Fruit fly (Drosophila melanogaster) whole organism, embryonic: ENCODE measurements around the gene CG7402.

Experiments used
- Atf6 ChIP-seq: fragments of 200-800 bp; sonication (Bioruptor generic); IDR thresholded peaks from 2 replicates; pipeline ENCODE4 v1.3.6; 2022; ENCODE audit warnings: missing biosample characterization, missing genetic modification characterization
- CG10267 ChIP-seq: fragments of 200-800 bp; sonication (Bioruptor generic); optimal IDR thresholded peaks from 2 replicates; lab custom pipeline; 2018; ENCODE audit warnings: missing biosample characterization, mild to moderate bottlenecking, missing genetic modification characterization, moderate library complexity
- CG10462 ChIP-seq: fragments of 200-800 bp; sonication (Bioruptor generic); optimal IDR thresholded peaks from 2 replicates; lab custom pipeline; 2016; ENCODE audit warnings: missing biosample characterization, missing genetic modification characterization
- CG12155 ChIP-seq: fragments of 200-800 bp; sonication (Bioruptor generic); optimal IDR thresholded peaks from 3 replicates; lab custom pipeline; 2016; ENCODE audit warnings: missing biosample characterization, missing genetic modification characterization
- CG13287 ChIP-seq: fragments of 200-800 bp; sonication (Bioruptor generic); IDR thresholded peaks from 2 replicates; pipeline ENCODE4 v1.3.6; 2022; ENCODE audit warnings: missing biosample characterization, missing genetic modification characterization; ENCODE audit not compliant: partially characterized antibody
- CG14710 ChIP-seq: fragments of 200-800 bp; sonication (Bioruptor generic); optimal IDR thresholded peaks from 3 replicates; lab custom pipeline; 2019; ENCODE audit warnings: missing biosample characterization, mild to moderate bottlenecking, missing genetic modification characterization, moderate library complexity
- CG16863 ChIP-seq: fragments of 200-800 bp; sonication (Bioruptor generic); optimal IDR thresholded peaks from 3 replicates; lab custom pipeline; 2016; ENCODE audit warnings: missing biosample characterization, missing genetic modification characterization
- CG17359 ChIP-seq: fragments of 200-800 bp; sonication (Bioruptor generic); optimal IDR thresholded peaks from 3 replicates; lab custom pipeline; 2018; ENCODE audit warnings: missing biosample characterization, mild to moderate bottlenecking, missing genetic modification characterization, moderate library complexity
- CG1792 ChIP-seq: fragments of 200-800 bp; sonication (Bioruptor generic); optimal IDR thresholded peaks from 2 replicates; lab custom pipeline; 2016; ENCODE audit warnings: missing biosample characterization, missing genetic modification characterization
- CG2199 ChIP-seq: fragments of 200-800 bp; sonication (Bioruptor generic); IDR thresholded peaks from 3 replicates; pipeline ENCODE4 v1.3.6; 2022; ENCODE audit warnings: missing biosample characterization, missing genetic modification characterization
- CG2678 ChIP-seq: fragments of 200-800 bp; sonication (Bioruptor generic); optimal IDR thresholded peaks from 3 replicates; lab custom pipeline; 2019; ENCODE audit warnings: missing biosample characterization, mild to moderate bottlenecking, missing genetic modification characterization, moderate library complexity
- CG30020 ChIP-seq: fragments of 200-800 bp; optimal IDR thresholded peaks from 2 replicates; lab custom pipeline; 2019; ENCODE audit warnings: missing biosample characterization, mild to moderate bottlenecking, missing genetic modification characterization, moderate library complexity
- CG31224 ChIP-seq: fragments of 200-800 bp; sonication (Bioruptor generic); IDR thresholded peaks from 2 replicates; pipeline ENCODE4 v1.3.6; 2022; ENCODE audit warnings: missing biosample characterization, missing genetic modification characterization
- CG33557 ChIP-seq: fragments of 200-800 bp; sonication (Bioruptor generic); optimal IDR thresholded peaks from 2 replicates; lab custom pipeline; 2019; ENCODE audit warnings: missing biosample characterization, mild to moderate bottlenecking, missing genetic modification characterization, moderate library complexity
- CG34376 ChIP-seq: fragments of 200-800 bp; sonication (Bioruptor generic); optimal IDR thresholded peaks from 2 replicates; lab custom pipeline; 2018; ENCODE audit warnings: missing biosample characterization, mild to moderate bottlenecking, missing genetic modification characterization
- CG3838 ChIP-seq: fragments of 200-800 bp; sonication (Bioruptor generic); optimal IDR thresholded peaks from 3 replicates; lab custom pipeline; 2016; ENCODE audit warnings: missing biosample characterization, missing genetic modification characterization
- CG3995 ChIP-seq: fragments of 200-800 bp; sonication (Bioruptor generic); optimal IDR thresholded peaks from 3 replicates; lab custom pipeline; 2016; ENCODE audit warnings: missing biosample characterization, missing genetic modification characterization
- CG4328 ChIP-seq: fragments of 200-800 bp; sonication (Bioruptor generic); optimal IDR thresholded peaks from 3 replicates; lab custom pipeline; 2017; ENCODE audit warnings: missing biosample characterization, missing genetic modification reagents, missing genetic modification characterization
- CG6689 ChIP-seq: fragments of 200-800 bp; sonication (Bioruptor generic); IDR thresholded peaks from 2 replicates; pipeline ENCODE4 v1.3.6; 2022; ENCODE audit warnings: missing biosample characterization, missing genetic modification characterization
- CG7357 ChIP-seq: fragments of 200-800 bp; sonication (Bioruptor generic); IDR thresholded peaks from 3 replicates; pipeline ENCODE4 v1.3.6; 2022; ENCODE audit warnings: missing biosample characterization, missing genetic modification characterization
- CG7839 ChIP-seq: fragments of 200-800 bp; sonication (Bioruptor generic); optimal IDR thresholded peaks from 3 replicates; lab custom pipeline; 2018; ENCODE audit warnings: missing biosample characterization, mild to moderate bottlenecking, missing genetic modification characterization, moderate library complexity
- Dip3 ChIP-seq: fragments of 200-800 bp; sonication (Bioruptor generic); optimal IDR thresholded peaks from 3 replicates; lab custom pipeline; 2016; ENCODE audit warnings: missing biosample characterization, missing genetic modification characterization
- Drgx ChIP-seq: fragments of 200-800 bp; sonication (Bioruptor generic); IDR thresholded peaks from 2 replicates; pipeline ENCODE4 v1.3.6; 2022; ENCODE audit warnings: missing biosample characterization, missing genetic modification characterization
- HLHmδ ChIP-seq: fragments of 200-800 bp; sonication (Bioruptor generic); optimal IDR thresholded peaks from 2 replicates; lab custom pipeline; 2018; ENCODE audit warnings: missing biosample characterization, mild to moderate bottlenecking, missing genetic modification characterization, moderate library complexity
- Hey ChIP-seq: fragments of 200-800 bp; sonication (Bioruptor generic); optimal IDR thresholded peaks from 3 replicates; lab custom pipeline; 2018; ENCODE audit warnings: missing biosample characterization, mild to moderate bottlenecking, missing genetic modification characterization
- Hr51 ChIP-seq, 2 experiments: fragments of 200-800 bp; sonication (Bioruptor generic); optimal IDR thresholded peaks; 2 replicates in 1 of 2; 3 replicates in 1 of 2; lab custom pipeline; 2016 to 2018; ENCODE audit warnings: missing biosample characterization in 2 of 2, missing genetic modification characterization in 2 of 2, mild to moderate bottlenecking in 1 of 2, moderate library complexity in 1 of 2
- NC2α ChIP-seq: fragments of 200-800 bp; sonication (Bioruptor generic); optimal IDR thresholded peaks from 2 replicates; lab custom pipeline; 2016; ENCODE audit warnings: missing biosample characterization, missing genetic modification characterization
- Ravus ChIP-seq: fragments of 200-800 bp; sonication (Bioruptor generic); IDR thresholded peaks from 2 replicates; pipeline ENCODE4 v1.3.6; 2022; ENCODE audit warnings: missing biosample characterization, missing genetic modification characterization
- Side ChIP-seq: fragments of 200-800 bp; sonication (Bioruptor generic); optimal IDR thresholded peaks from 2 replicates; lab custom pipeline; 2016; ENCODE audit warnings: missing biosample characterization, missing genetic modification characterization
- Taf1 ChIP-seq: fragments of 200-800 bp; sonication (Bioruptor generic); IDR thresholded peaks from 2 replicates; pipeline ENCODE4 v1.3.6; 2022; ENCODE audit warnings: missing biosample characterization, missing genetic modification characterization
- Tbp ChIP-seq: fragments of >200 bp; optimal IDR thresholded peaks from 2 replicates; lab custom pipeline; 2018; ENCODE audit warnings: missing biosample characterization, missing genetic modification characterization
- al ChIP-seq: fragments of 200-800 bp; sonication (Bioruptor generic); IDR thresholded peaks from 2 replicates; pipeline ENCODE4 v1.3.6; 2022; ENCODE audit warnings: missing biosample characterization, missing genetic modification characterization
- ara ChIP-seq: fragments of 200-800 bp; sonication (Bioruptor generic); IDR thresholded peaks from 2 replicates; pipeline ENCODE4 v1.3.6; 2022; ENCODE audit warnings: missing biosample characterization, missing genetic modification characterization
- bsh ChIP-seq, 2 experiments: fragments of 200-800 bp; sonication (Bioruptor generic); optimal IDR thresholded peaks; 2 replicates each; lab custom pipeline; 2017 to 2018; ENCODE audit warnings: mild to moderate bottlenecking in 2 of 2, missing biosample characterization in 2 of 2, missing genetic modification characterization in 2 of 2, moderate library complexity in 1 of 2
- cg ChIP-seq: fragments of 200-800 bp; sonication (Bioruptor generic); optimal IDR thresholded peaks from 3 replicates; lab custom pipeline; 2019; ENCODE audit warnings: missing biosample characterization, mild to moderate bottlenecking, missing genetic modification characterization, moderate library complexity
- corto ChIP-seq: fragments of 200-800 bp; sonication (Bioruptor generic); optimal IDR thresholded peaks from 2 replicates; lab custom pipeline; 2016; ENCODE audit warnings: missing biosample characterization, mild to moderate bottlenecking, missing genetic modification characterization, moderate library complexity
- croc ChIP-seq: fragments of 200-800 bp; sonication (Bioruptor generic); conservative IDR thresholded peaks from 3 replicates; pipeline ENCODE4 v1.3.6; 2022; ENCODE audit warnings: missing biosample characterization, missing genetic modification characterization
- dmrt99B ChIP-seq: fragments of 200-800 bp; sonication (Bioruptor generic); optimal IDR thresholded peaks from 2 replicates; lab custom pipeline; 2018; ENCODE audit warnings: missing biosample characterization, mild to moderate bottlenecking, missing genetic modification characterization, moderate library complexity
- dpn ChIP-seq, 2 experiments: fragments of 200-800 bp; sonication (Bioruptor generic); optimal IDR thresholded peaks; 3 replicates each; lab custom pipeline; 2016; ENCODE audit warnings: missing biosample characterization in 2 of 2, missing genetic modification characterization in 2 of 2
- eyg ChIP-seq: fragments of 200-800 bp; sonication (Bioruptor generic); optimal IDR thresholded peaks from 3 replicates; lab custom pipeline; 2016; ENCODE audit warnings: missing biosample characterization, missing genetic modification characterization
- hkb ChIP-seq, 2 experiments: fragments of 200-800 bp in 1 of 2; fragments of >200 bp in 1 of 2; sonication (Bioruptor generic) in 1 of 2; IDR thresholded peaks in 1 of 2; optimal IDR thresholded peaks in 1 of 2; 2 replicates each; pipeline versions ENCODE4 v1.3.6 to Lab custom; 2017 to 2022; ENCODE audit warnings: missing biosample characterization in 1 of 2, missing genetic modification characterization in 1 of 2
- kah ChIP-seq: fragments of 200-800 bp; sonication (Bioruptor generic); optimal IDR thresholded peaks from 2 replicates; lab custom pipeline; 2018; ENCODE audit warnings: missing biosample characterization, mild to moderate bottlenecking, missing genetic modification characterization
- kay ChIP-seq: fragments of 200-800 bp; sonication (Bioruptor generic); optimal IDR thresholded peaks from 2 replicates; lab custom pipeline; 2016; ENCODE audit warnings: missing biosample characterization, missing genetic modification characterization
- lab ChIP-seq: fragments of 200-800 bp; sonication (Bioruptor generic); optimal IDR thresholded peaks from 3 replicates; lab custom pipeline; 2017; ENCODE audit warnings: missing biosample characterization, missing genetic modification characterization, mild to moderate bottlenecking, moderate library complexity, missing genetic modification reagents
- mld ChIP-seq: fragments of 200-800 bp; sonication (Bioruptor generic); IDR thresholded peaks from 3 replicates; pipeline ENCODE4 v1.3.6; 2022; ENCODE audit warnings: missing biosample characterization, missing genetic modification characterization; ENCODE audit not compliant: partially characterized antibody
- nom ChIP-seq: fragments of 200-800 bp; sonication (Bioruptor generic); optimal IDR thresholded peaks from 2 replicates; lab custom pipeline; 2017; ENCODE audit warnings: missing biosample characterization, missing genetic modification characterization, mild to moderate bottlenecking, moderate library complexity, missing genetic modification reagents
- oc ChIP-seq: fragments of 200-800 bp; sonication (Bioruptor generic); optimal IDR thresholded peaks from 2 replicates; lab custom pipeline; 2018; ENCODE audit warnings: missing biosample characterization, mild to moderate bottlenecking, missing genetic modification characterization, moderate library complexity
- so ChIP-seq: fragments of 200-800 bp; sonication (Bioruptor generic); IDR thresholded peaks from 3 replicates; pipeline ENCODE4 v1.3.6; 2022; ENCODE audit warnings: missing biosample characterization, missing genetic modification characterization
- tin ChIP-seq: fragments of 200-800 bp; sonication (Bioruptor generic); optimal IDR thresholded peaks from 3 replicates; lab custom pipeline; 2016; ENCODE audit warnings: missing biosample characterization, missing genetic modification characterization
- trem ChIP-seq: fragments of 200-800 bp; optimal IDR thresholded peaks from 3 replicates; lab custom pipeline; 2019; ENCODE audit warnings: missing biosample characterization, mild to moderate bottlenecking, missing genetic modification characterization, moderate library complexity
- tup ChIP-seq: fragments of 200-800 bp; sonication (Bioruptor generic); optimal IDR thresholded peaks from 2 replicates; lab custom pipeline; 2016; ENCODE audit warnings: missing biosample characterization, mild to moderate bottlenecking, missing genetic modification characterization, moderate library complexity

CG7402 gene

dm6 chr3L:17846982-17847355 is 40.5 kb upstream of the CG7402 start (continued):
- TF ChIP-seq CG16863 (GFP tag; lab: Kevin White, UChicago) (no peak), CG3995 (GFP tag; lab: Kevin White, UChicago) (no peak), CG2678 (no peak), nom (GFP tag; lab: Kevin White, UChicago) (no peak), mld (peak; percentile 66; the same call in 1 of the 3 replicates), CG13287 (GFP tag; lab: Robert Waterston, UW) (peak; percentile 68), hkb (optimal IDR thresholded peaks at IDR 0.05; lab: Kevin White, UChicago) (no peak), hkb (GFP tag; IDR thresholded peaks at IDR 0.05; lab: Robert Waterston, UW) (no peak), ara (no peak), dpn (GFP tag; optimal IDR thresholded peaks at IDR 0.05; lab: Kevin White, UChicago) (no peak), CG7839 (tag; lab: Kevin White, UChicago) (no peak), HLHmδ (GFP tag; lab: Kevin White, UChicago) (no peak), cg (no peak), CG33557 (GFP tag; lab: Kevin White, UChicago) (no peak), Dip3 (GFP tag; lab: Kevin White, UChicago) (no peak), Tbp (GFP tag; lab: Kevin White, UChicago) (no peak), Taf1 (GFP tag; lab: Robert Waterston, UW) (no peak), CG12155 (GFP tag; lab: Kevin White, UChicago) (no peak), CG2199 (GFP tag; lab: Robert Waterston, UW) (no peak), CG1792 (GFP tag; lab: Kevin White, UChicago) (no peak), Drgx (GFP tag; lab: Robert Waterston, UW) (peak; percentile 20; the same call in 1 of the 2 replicates), tup (GFP tag; lab: Kevin White, UChicago) (no peak), lab (GFP tag; lab: Kevin White, UChicago) (no peak), Hr51 (GFP tag; optimal IDR thresholded peaks at IDR 0.05; lab: Kevin White, UChicago) (no peak), so (GFP tag; lab: Robert Waterston, UW) (no peak), kah (GFP tag; lab: Kevin White, UChicago) (no peak), NC2α (no peak), CG3838 (GFP tag; lab: Kevin White, UChicago) (no peak), CG6689 (no peak), CG7357 (no peak), CG30020 (no peak), kay (GFP tag; lab: Kevin White, UChicago) (no peak), al (0 out of 2 replicates have a peak, but pooled peaks have one; percentile 23), bsh (GFP tag; optimal IDR thresholded peaks at IDR 0.05; lab: Kevin White, UChicago) (no peak), CG4328 (GFP tag; lab: Kevin White, UChicago) (no peak), corto (GFP tag; lab: Kevin White, UChicago) (no peak), CG31224 (GFP tag; lab: Robert Waterston, UW) (no peak), tin (GFP tag; lab: Kevin White, UChicago) (no peak), Side (GFP tag; lab: Kevin White, UChicago) (no peak), trem (tag; lab: Kevin White, UChicago) (no peak), CG14710 (tag; lab: Kevin White, UChicago) (no peak), CG34376 (no peak), CG10267 (no peak), oc (tag; lab: Kevin White, UChicago) (no peak), croc (GFP tag; lab: Robert Waterston, UW) (no peak), dmrt99B (tag; lab: Kevin White, UChicago) (no peak), eyg (GFP tag; lab: Kevin White, UChicago) (no peak), CG10462 (GFP tag; lab: Kevin White, UChicago) (no peak), CG17359 (no peak), Ravus (GFP tag; lab: Robert Waterston, UW) (no peak), Hey (tag; lab: Kevin White, UChicago) (no peak), Atf6 (GFP tag; lab: Robert Waterston, UW) (no peak)
